Worm (Caenorhabditis elegans): ENCODE data around the gene rpb-8.

DNA sequence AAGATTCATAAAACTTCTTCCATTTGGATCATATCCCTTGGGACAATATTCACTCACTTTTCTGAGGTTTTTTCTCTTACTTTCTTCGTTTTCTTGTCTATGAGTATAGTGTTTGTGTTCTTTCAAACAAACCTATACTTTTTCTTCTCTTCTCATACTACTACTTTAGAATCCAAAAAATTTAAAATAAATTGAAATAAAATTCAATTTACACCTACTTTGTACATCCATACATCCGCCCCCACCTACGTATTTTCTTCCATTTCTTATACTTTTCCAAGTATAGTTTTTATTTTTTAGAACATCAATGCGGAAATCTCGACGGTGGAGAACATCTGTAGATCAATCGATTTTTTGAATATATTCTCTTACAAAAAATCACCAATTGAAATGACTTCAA lies 47.5 kb upstream of the rpb-8 start, which contains the start of gene nca-2:
- TF ChIP-seq lin-15B (tag; optimal IDR thresholded peaks at IDR 0.05) (no peak), lir-3 (tag; optimal IDR thresholded peaks at IDR 0.05) (no peak), zag-1 (tag; optimal IDR thresholded peaks at IDR 0.05) (no peak), snpc-4 (tag; optimal IDR thresholded peaks at IDR 0.05) (no peak), ceh-82 (tag; optimal IDR thresholded peaks at IDR 0.05) (no peak), lin-13 (GFP tag; optimal IDR thresholded peaks at IDR 0.05) (no peak), ama-1 (optimal IDR thresholded peaks at IDR 0.05) (no peak), egl-27 (tag; optimal IDR thresholded peaks at IDR 0.05) (no peak), madf-5 (GFP tag; IDR thresholded peaks at IDR 0.05) (no peak), mdl-1 (tag; optimal IDR thresholded peaks at IDR 0.05) (no peak), nhr-41 (GFP tag; IDR thresholded peaks at IDR 0.05) (no peak), nhr-77 (tag; optimal IDR thresholded peaks at IDR 0.05) (no peak), skn-1 (tag; optimal IDR thresholded peaks at IDR 0.05) (no peak)

Measured in whole organism, L4 larva.